Fruit fly (Drosophila melanogaster) Kc167 (cell line): Measurements from ENCODE around the gene CG9150.

ENCODE experiments used
- Myc ChIP-seq: fragments of >200 bp; optimal IDR thresholded peaks from 2 replicates; lab custom pipeline; 2017; ENCODE audit warnings: missing external identifiers
- insv ChIP-seq: fragments of >200 bp; optimal IDR thresholded peaks from 3 replicates; lab custom pipeline; 2018; ENCODE audit warnings: missing external identifiers
- psq ChIP-seq: fragments of >200 bp; optimal IDR thresholded peaks from 2 replicates; lab custom pipeline; 2017; ENCODE audit warnings: missing external identifiers

- no peak for TF ChIP-seq insv
- TF ChIP-seq Myc (lab: Kevin White, UChicago): no peak
- no peak for TF ChIP-seq psq (lab: Kevin White, UChicago)
Observed at dm6 chr2L:6098479-6099269, 30.3 kb upstream of the CG9150 start, which contains the start of gene CG9175.
